Worm (Caenorhabditis elegans) whole organism, young adult: ENCODE results near the gene R08D7.7.

ENCODE experiments used
- B0336.3 ChIP-seq: fragments of 200-800 bp; sonication (Bioruptor generic); IDR thresholded peaks from 2 replicates; pipeline ENCODE4 v1.3.6; 2022; ENCODE audit warnings: missing genetic modification characterization, missing compliant biosample characterization
- C06A6.2 ChIP-seq: fragments of 200-800 bp; sonication (Bioruptor generic); conservative IDR thresholded peaks from 2 replicates; pipeline ENCODE4 v1.3.6; 2022; ENCODE audit warnings: missing genetic modification characterization, missing compliant biosample characterization
- C17E4.6 ChIP-seq: fragments of 200-800 bp; sonication (Bioruptor generic); IDR thresholded peaks from 2 replicates; pipeline ENCODE4 v1.3.6; 2022; ENCODE audit warnings: missing genetic modification reagents, missing genetic modification characterization, missing compliant biosample characterization
- D2030.7 ChIP-seq: fragments of 200-800 bp; sonication (Bioruptor generic); IDR thresholded peaks from 2 replicates; pipeline ENCODE4 v1.3.6; 2022; ENCODE audit warnings: missing genetic modification reagents, missing genetic modification characterization, missing compliant biosample characterization
- F52B5.7 ChIP-seq: sonication (generic microtip); optimal IDR thresholded peaks from 2 replicates; lab custom pipeline; 2016; ENCODE audit warnings: mild to moderate bottlenecking, missing genetic modification characterization, missing compliant biosample characterization
- F57C9.4 ChIP-seq: sonication (generic microtip); optimal IDR thresholded peaks from 2 replicates; lab custom pipeline; 2017; ENCODE audit warnings: mild to moderate bottlenecking, missing genetic modification characterization, missing compliant biosample characterization
- K11D2.4 ChIP-seq: fragments of 200-800 bp; sonication (Bioruptor generic); IDR thresholded peaks from 2 replicates; pipeline ENCODE4 v1.3.6; 2022; ENCODE audit warnings: missing genetic modification reagents, missing genetic modification characterization, missing compliant biosample characterization
- Y53F4B.3 ChIP-seq: fragments of 200-800 bp; sonication (Bioruptor generic); IDR thresholded peaks from 2 replicates; pipeline ENCODE4 v1.3.6; 2022; ENCODE audit warnings: missing genetic modification reagents, missing genetic modification characterization, missing compliant biosample characterization
- Y53G8AR.9 ChIP-seq: fragments of 200-800 bp; sonication (Bioruptor generic); conservative IDR thresholded peaks from 2 replicates; pipeline ENCODE4 v1.3.6; 2022; ENCODE audit warnings: missing genetic modification reagents, missing genetic modification characterization, missing compliant biosample characterization
- Y95B8A.8 ChIP-seq: fragments of 200-800 bp; sonication (Bioruptor generic); IDR thresholded peaks from 2 replicates; pipeline ENCODE4 v1.3.6; 2022; ENCODE audit warnings: missing genetic modification reagents, missing genetic modification characterization, missing compliant biosample characterization
- ZK185.1 ChIP-seq: sonication (generic microtip); optimal IDR thresholded peaks from 2 replicates; lab custom pipeline; 2016; ENCODE audit warnings: mild to moderate bottlenecking, missing genetic modification characterization, missing compliant biosample characterization; ENCODE audit not compliant: poor library complexity, severe bottlenecking
- atf-7 ChIP-seq: sonication (generic microtip); optimal IDR thresholded peaks from 2 replicates; lab custom pipeline; 2017; ENCODE audit warnings: mild to moderate bottlenecking, missing genetic modification characterization, missing compliant biosample characterization
- athp-1 ChIP-seq: sonication (generic microtip); optimal IDR thresholded peaks from 2 replicates; lab custom pipeline; 2017; ENCODE audit warnings: mild to moderate bottlenecking, missing genetic modification characterization, missing compliant biosample characterization
- attf-5 ChIP-seq: fragments of 200-800 bp; sonication (Bioruptor generic); optimal IDR thresholded peaks from 2 replicates; lab custom pipeline; 2018; ENCODE audit warnings: mild to moderate bottlenecking, missing genetic modification characterization, missing compliant biosample characterization
- cebp-2 ChIP-seq: fragments of 200-800 bp; sonication (Bioruptor generic); IDR thresholded peaks from 2 replicates; pipeline ENCODE4 v1.3.6; 2022; ENCODE audit warnings: missing genetic modification characterization, missing compliant biosample characterization
- ceh-40 ChIP-seq: fragments of 200-800 bp; sonication (Bioruptor generic); IDR thresholded peaks from 2 replicates; pipeline ENCODE4 v1.3.6; 2022; ENCODE audit warnings: missing genetic modification characterization, missing compliant biosample characterization
- chd-7 ChIP-seq: sonication (generic microtip); optimal IDR thresholded peaks from 2 replicates; lab custom pipeline; 2016; ENCODE audit warnings: mild to moderate bottlenecking, missing genetic modification characterization, moderate library complexity, missing compliant biosample characterization
- die-1 ChIP-seq: sonication (generic microtip); optimal IDR thresholded peaks from 2 replicates; lab custom pipeline; 2016; ENCODE audit warnings: missing genotype, mild to moderate bottlenecking, missing genetic modification characterization, missing compliant biosample characterization
- dpff-1 ChIP-seq: sonication (generic microtip); optimal IDR thresholded peaks from 2 replicates; lab custom pipeline; 2017; ENCODE audit warnings: mild to moderate bottlenecking, missing genetic modification characterization, missing compliant biosample characterization
- dpl-1 ChIP-seq: fragments of 150-350 bp; optimal IDR thresholded peaks from 2 replicates; lab custom pipeline; 2014; ENCODE audit warnings: missing biosample characterization, missing genetic modification reagents, missing genetic modification characterization
- him-1 ChIP-seq: sonication (generic microtip); optimal IDR thresholded peaks from 2 replicates; lab custom pipeline; 2016; ENCODE audit warnings: missing genotype, missing genetic modification reagents, missing genetic modification characterization, missing compliant biosample characterization
- hmg-1.2 ChIP-seq: fragments of 200-800 bp; sonication (Bioruptor generic); IDR thresholded peaks from 2 replicates; pipeline ENCODE4 v1.3.6; 2022; ENCODE audit warnings: missing genetic modification reagents, missing genetic modification characterization, missing compliant biosample characterization
- hmg-20 ChIP-seq: fragments of 200-800 bp; sonication (Bioruptor generic); IDR thresholded peaks from 2 replicates; pipeline ENCODE4 v1.3.6; 2022; ENCODE audit warnings: missing genetic modification reagents, missing genetic modification characterization, missing compliant biosample characterization
- let-607 ChIP-seq, 2 experiments: fragments of 200-800 bp in 1 of 2; sonication (Bioruptor generic) in 1 of 2; sonication (generic microtip) in 1 of 2; optimal IDR thresholded peaks; 2 replicates each; lab custom pipeline; 2016 to 2018; ENCODE audit warnings: mild to moderate bottlenecking in 2 of 2, missing compliant biosample characterization in 2 of 2, missing genetic modification characterization in 2 of 2, moderate library complexity in 2 of 2, missing genotype in 1 of 2
- lin-35 ChIP-seq, 3 experiments: fragments of 150-350 bp in 2 of 3; sonication (generic microtip) in 1 of 3; optimal IDR thresholded peaks; 2 replicates each; lab custom pipeline; 2014 to 2018; ENCODE audit warnings: missing biosample characterization in 3 of 3, missing genetic modification characterization in 3 of 3, missing genetic modification reagents in 3 of 3
- lin-40 ChIP-seq: sonication (generic microtip); optimal IDR thresholded peaks from 2 replicates; lab custom pipeline; 2016; ENCODE audit warnings: missing genetic modification characterization, mild to moderate bottlenecking, missing compliant biosample characterization, missing genotype, missing genetic modification reagents
- lin-54 ChIP-seq: fragments of 200-800 bp; sonication (Bioruptor generic); optimal IDR thresholded peaks from 2 replicates; lab custom pipeline; 2018; ENCODE audit warnings: mild to moderate bottlenecking, missing genetic modification characterization, missing compliant biosample characterization
- madf-8 ChIP-seq: fragments of 200-800 bp; sonication (Bioruptor generic); conservative IDR thresholded peaks from 2 replicates; pipeline ENCODE4 v1.3.6; 2022; ENCODE audit warnings: missing genetic modification reagents, missing genetic modification characterization, missing compliant biosample characterization
- mcd-1 ChIP-seq: fragments of 200-800 bp; sonication (Bioruptor generic); IDR thresholded peaks from 2 replicates; pipeline ENCODE4 v1.3.6; 2022; ENCODE audit warnings: missing genetic modification reagents, missing genetic modification characterization, missing compliant biosample characterization
- mxl-1 ChIP-seq: sonication (generic microtip); optimal IDR thresholded peaks from 2 replicates; lab custom pipeline; 2016; ENCODE audit warnings: missing genetic modification characterization, missing compliant biosample characterization
- nhr-120 ChIP-seq: fragments of 200-800 bp; sonication (Bioruptor generic); IDR thresholded peaks from 2 replicates; pipeline ENCODE4 v1.3.6; 2022; ENCODE audit warnings: missing genetic modification characterization, missing compliant biosample characterization
- nhr-179 ChIP-seq: sonication (generic microtip); optimal IDR thresholded peaks from 2 replicates; lab custom pipeline; 2016; ENCODE audit warnings: mild to moderate bottlenecking, missing genetic modification characterization, missing compliant biosample characterization
- nhr-80 ChIP-seq: sonication (generic microtip); optimal IDR thresholded peaks from 2 replicates; lab custom pipeline; 2016; ENCODE audit warnings: missing genetic modification characterization, missing compliant biosample characterization
- nhr-90 ChIP-seq: sonication (generic microtip); optimal IDR thresholded peaks from 2 replicates; lab custom pipeline; 2016; ENCODE audit warnings: missing genotype, mild to moderate bottlenecking, missing genetic modification characterization, missing compliant biosample characterization
- pha-4 ChIP-seq: fragments of 150-350 bp; sonication (generic microtip); optimal IDR thresholded peaks from 2 replicates; lab custom pipeline; 2014; ENCODE audit warnings: missing biosample characterization, missing genetic modification reagents, missing genetic modification characterization
- sdz-38 ChIP-seq: sonication (generic microtip); optimal IDR thresholded peaks from 2 replicates; lab custom pipeline; 2016; ENCODE audit warnings: missing genotype, missing genetic modification characterization, missing compliant biosample characterization
- sea-2 ChIP-seq: fragments of 200-800 bp; sonication (Bioruptor generic); IDR thresholded peaks from 2 replicates; pipeline ENCODE4 v1.3.6; 2022; ENCODE audit warnings: missing genetic modification characterization, missing compliant biosample characterization
- snpc-1.1 ChIP-seq: sonication (generic microtip); optimal IDR thresholded peaks from 2 replicates; lab custom pipeline; 2017; ENCODE audit warnings: missing genetic modification characterization, mild to moderate bottlenecking, missing compliant biosample characterization, antibody characterized with exemption, moderate library complexity, missing genotype, missing genetic modification reagents; ENCODE audit not compliant: insufficient read depth
- snpc-1.3 ChIP-seq: sonication (generic microtip); optimal IDR thresholded peaks from 2 replicates; lab custom pipeline; 2017; ENCODE audit warnings: missing genetic modification characterization, mild to moderate bottlenecking, missing compliant biosample characterization, antibody characterized with exemption, moderate library complexity, missing genotype, missing genetic modification reagents; ENCODE audit not compliant: insufficient read depth
- snpc-4 ChIP-seq, 5 experiments: fragments of 150-350 bp in 1 of 5; sonication (generic microtip) in 4 of 5; optimal IDR thresholded peaks; 2 replicates each; lab custom pipeline; 2014 to 2018; ENCODE audit warnings: missing genetic modification characterization in 5 of 5, missing biosample characterization in 3 of 5, antibody characterized with exemption in 2 of 5, mild to moderate bottlenecking in 2 of 5, missing compliant biosample characterization in 2 of 5, missing genotype in 2 of 5, moderate library complexity in 2 of 5, missing genetic modification reagents in 1 of 5
- tbp1 ChIP-seq: fragments of 200-800 bp; sonication (Bioruptor generic); optimal IDR thresholded peaks from 2 replicates; lab custom pipeline; 2018; ENCODE audit warnings: mild to moderate bottlenecking, missing genetic modification characterization, missing compliant biosample characterization
- tbx-9 ChIP-seq: sonication (generic microtip); optimal IDR thresholded peaks from 2 replicates; lab custom pipeline; 2016; ENCODE audit warnings: borderline replicate concordance, missing genetic modification characterization, inconsistent platforms, missing compliant biosample characterization
- tlf-1 ChIP-seq: fragments of 200-800 bp; sonication (Bioruptor generic); optimal IDR thresholded peaks from 2 replicates; lab custom pipeline; 2018; ENCODE audit warnings: mild to moderate bottlenecking, missing genetic modification characterization, missing compliant biosample characterization
- unc-62 ChIP-seq: fragments of 150-350 bp; optimal IDR thresholded peaks from 2 replicates; lab custom pipeline; 2014; ENCODE audit warnings: missing biosample characterization, missing genetic modification reagents, missing genetic modification characterization
- ztf-18 ChIP-seq: sonication (generic microtip); optimal IDR thresholded peaks from 2 replicates; lab custom pipeline; 2016; ENCODE audit warnings: missing genotype, mild to moderate bottlenecking, missing genetic modification characterization, missing compliant biosample characterization
- ztf-22 ChIP-seq: fragments of 200-800 bp; sonication (Bioruptor generic); optimal IDR thresholded peaks from 2 replicates; lab custom pipeline; 2018; ENCODE audit warnings: mild to moderate bottlenecking, missing genetic modification characterization, moderate library complexity, missing compliant biosample characterization
- ztf-28 ChIP-seq: fragments of 200-800 bp; sonication (Bioruptor generic); IDR thresholded peaks from 2 replicates; pipeline ENCODE4 v1.3.6; 2022; ENCODE audit warnings: missing genetic modification reagents, missing genetic modification characterization, missing compliant biosample characterization
- ztf-6 ChIP-seq: fragments of 200-800 bp; sonication (Bioruptor generic); IDR thresholded peaks from 2 replicates; pipeline ENCODE4 v1.3.6; 2022; ENCODE audit warnings: missing genetic modification reagents, missing genetic modification characterization, missing compliant biosample characterization

Gene R08D7.7

ce11 chrIII:8974835-8975234 is 15.0 kb upstream of the R08D7.7 start (continued):
- TF ChIP-seq let-607 (tag; optimal IDR thresholded peaks at IDR 0.05; lab: Kevin White, UChicago), result peak in 1 of 2 experiments; percentile 54
- no peak; the same call in 1 of the 2 replicates for TF ChIP-seq Y53F4B.3 (GFP tag; lab: Robert Waterston, UW)
- no peak for TF ChIP-seq ztf-22 (GFP tag; lab: Kevin White, UChicago)
- no peak for TF ChIP-seq sdz-38 (tag; lab: Kevin White, UChicago)
- no peak for TF ChIP-seq ceh-40 (GFP tag; lab: Robert Waterston, UW)
- TF ChIP-seq ztf-28 (GFP tag; lab: Robert Waterston, UW), result no peak
- TF ChIP-seq athp-1 (tag; lab: Kevin White, UChicago), result peak; percentile 48
- TF ChIP-seq pha-4 (tag; lab: Kevin White, UChicago), result no peak
- TF ChIP-seq C06A6.2 (GFP tag; lab: Robert Waterston, UW), result no peak
- no peak for TF ChIP-seq nhr-179 (tag; lab: Kevin White, UChicago)
- TF ChIP-seq dpl-1 (GFP tag; lab: Kevin White, UChicago), result no peak
- no peak for TF ChIP-seq ZK185.1 (tag; lab: Kevin White, UChicago)
- no peak for TF ChIP-seq attf-5 (GFP tag; lab: Kevin White, UChicago)
- TF ChIP-seq B0336.3 (GFP tag; lab: Robert Waterston, UW), result peak; percentile 73
- TF ChIP-seq F52B5.7 (tag; lab: Kevin White, UChicago), result no peak
- no peak for TF ChIP-seq hmg-20 (GFP tag; lab: Robert Waterston, UW)
- no peak for TF ChIP-seq snpc-1.1 (tag; lab: Kevin White, UChicago)
- no peak for TF ChIP-seq lin-40 (tag; lab: Kevin White, UChicago)
- TF ChIP-seq mxl-1 (tag; lab: Kevin White, UChicago), result no peak
- TF ChIP-seq nhr-90 (tag; lab: Kevin White, UChicago), result no peak
- no peak for TF ChIP-seq cebp-2 (GFP tag; lab: Robert Waterston, UW)
- TF ChIP-seq F57C9.4 (tag; lab: Kevin White, UChicago), result no peak
- peak in 1 of 3 experiments; percentile 19 for TF ChIP-seq lin-35 (GFP tag; optimal IDR thresholded peaks at IDR 0.05; lab: Kevin White, UChicago)
- TF ChIP-seq lin-54 (GFP tag; lab: Kevin White, UChicago), result peak; percentile 6
- TF ChIP-seq C17E4.6 (GFP tag; lab: Robert Waterston, UW), result no peak
- no peak for TF ChIP-seq tbx-9 (tag; lab: Kevin White, UChicago)
- peak; percentile 17 for TF ChIP-seq die-1 (tag; lab: Kevin White, UChicago)
- TF ChIP-seq madf-8 (GFP tag; lab: Robert Waterston, UW), result no peak
- no peak for TF ChIP-seq mcd-1 (GFP tag; lab: Robert Waterston, UW)
- TF ChIP-seq Y95B8A.8, result peak; percentile 72; the same call in 1 of the 2 replicates
- no peak for TF ChIP-seq unc-62
- TF ChIP-seq tlf-1 (GFP tag; lab: Kevin White, UChicago), result no peak
- peak; percentile 38; the same call in 1 of the 2 replicates for TF ChIP-seq Y53G8AR.9 (GFP tag; lab: Robert Waterston, UW)
- no peak for TF ChIP-seq chd-7 (tag; lab: Kevin White, UChicago)
- TF ChIP-seq dpff-1, result no peak
- TF ChIP-seq ztf-18 (tag; lab: Kevin White, UChicago), result peak; percentile 17
- TF ChIP-seq hmg-1.2 (GFP tag; lab: Robert Waterston, UW), result no peak
- no peak for TF ChIP-seq nhr-80 (tag; lab: Kevin White, UChicago)
- TF ChIP-seq D2030.7, result peak; percentile 31; the same call in 1 of the 2 replicates
- peak; percentile 27 for TF ChIP-seq atf-7 (tag; lab: Kevin White, UChicago)
- no peak for TF ChIP-seq ztf-6 (GFP tag; lab: Robert Waterston, UW)
- no peak for TF ChIP-seq K11D2.4 (GFP tag; lab: Robert Waterston, UW)
- TF ChIP-seq nhr-120 (GFP tag; lab: Robert Waterston, UW), result 0 out of 2 replicates have a peak, but pooled peaks have one; percentile 26
- TF ChIP-seq tbp1 (GFP tag; lab: Kevin White, UChicago), result no peak
- TF ChIP-seq snpc-4 (GFP tag; optimal IDR thresholded peaks at IDR 0.05; lab: Kevin White, UChicago), result no peak
- no peak for TF ChIP-seq snpc-4 (tag; optimal IDR thresholded peaks at IDR 0.05; lab: Kevin White, UChicago)
- no peak for TF ChIP-seq him-1
- no peak for TF ChIP-seq sea-2
- TF ChIP-seq snpc-1.3 (tag; lab: Kevin White, UChicago), result no peak
